Worm (Caenorhabditis elegans) whole organism, L4/young adult: ENCODE data around the gene test-1.

Experiments used
- W03F9.2 ChIP-seq: fragments of 150-350 bp; optimal IDR thresholded peaks from 2 replicates; lab custom pipeline; 2014; ENCODE audit warnings: missing biosample characterization, missing genetic modification characterization
- dao-5 ChIP-seq: sonication (generic microtip); optimal IDR thresholded peaks from 2 replicates; lab custom pipeline; 2016; ENCODE audit warnings: missing genotype, missing genetic modification characterization, moderate library complexity, missing compliant biosample characterization
- him-1 ChIP-seq: sonication (generic microtip); optimal IDR thresholded peaks from 2 replicates; lab custom pipeline; 2016; ENCODE audit warnings: missing genotype, missing genetic modification reagents, missing genetic modification characterization, missing compliant biosample characterization

- TF ChIP-seq him-1 (tag; lab: Kevin White, UChicago) (no peak), dao-5 (tag; lab: Kevin White, UChicago) (no peak), W03F9.2 (no peak)
Measured at ce11 chrIV:2102793-2103192, 34.0 kb upstream of the test-1 start, which contains the start of gene C23H5.15.
